Fruit fly (Drosophila melanogaster) Kc167 (cell line): ENCODE results near the gene CG1724.

ENCODE experiments used
- h ChIP-seq: fragments of >200 bp; optimal IDR thresholded peaks from 3 replicates; lab custom pipeline; 2018; ENCODE audit warnings: missing external identifiers
- psq ChIP-seq: fragments of >200 bp; optimal IDR thresholded peaks from 2 replicates; lab custom pipeline; 2017; ENCODE audit warnings: missing external identifiers
- ttk ChIP-seq: sonication (Bioruptor generic); optimal IDR thresholded peaks from 2 replicates; lab custom pipeline; 2017; ENCODE audit warnings: missing external identifiers

dm6 chrX:21217578-21217977, 14.4 kb upstream of the CG1724 start, which contains the start of gene CG32523:
- no peak for TF ChIP-seq ttk (lab: Kevin White, UChicago)
- TF ChIP-seq h (lab: Kevin White, UChicago), result no peak
- no peak for TF ChIP-seq psq (lab: Kevin White, UChicago)
